Worm (Caenorhabditis elegans): ENCODE data around the gene nlp-17.
A peak's percentile ranks its signal among the peaks of the same experiment; 100 is the strongest.

Gene nlp-17

DNA sequence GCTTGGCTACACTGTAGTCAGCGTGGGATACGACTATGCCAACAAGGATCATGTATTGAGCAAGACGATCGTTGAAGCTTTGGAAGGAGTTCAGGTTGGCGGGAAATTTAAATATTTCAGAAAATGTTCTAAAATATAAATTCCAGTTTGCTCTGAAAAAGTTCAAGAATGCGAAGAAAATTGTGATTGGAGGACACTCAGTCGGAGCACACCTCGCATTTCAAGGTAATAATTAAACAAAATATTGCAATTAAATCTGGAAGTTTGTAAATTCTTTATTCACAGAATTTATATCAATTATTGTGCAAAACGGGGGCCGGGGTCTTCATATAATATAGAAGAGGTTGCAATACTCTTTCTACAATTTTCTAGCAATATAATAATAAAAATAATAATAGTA lies 4.5 kb upstream of the nlp-17 start (continued):
- no peak for TF ChIP-seq zim-3 (tag; optimal IDR thresholded peaks at IDR 0.05)
- TF ChIP-seq sptf-2 (GFP tag; optimal IDR thresholded peaks at IDR 0.05) = no peak
- no peak for TF ChIP-seq mes-4 (tag; optimal IDR thresholded peaks at IDR 0.05)
- TF ChIP-seq nhr-179 (tag; optimal IDR thresholded peaks at IDR 0.05) = no peak
- no peak for TF ChIP-seq ceh-27 (GFP tag; optimal IDR thresholded peaks at IDR 0.05)
- no peak for TF ChIP-seq ets-4 (GFP tag; optimal IDR thresholded peaks at IDR 0.05)
- 0 out of 2 replicates have a peak, but pooled peaks have one; percentile 54 for TF ChIP-seq C17E4.6 (GFP tag; IDR thresholded peaks at IDR 0.05)
- no peak for TF ChIP-seq let-526 (GFP tag; IDR thresholded peaks at IDR 0.05)
- no peak for TF ChIP-seq let-607 (tag; optimal IDR thresholded peaks at IDR 0.05)
- TF ChIP-seq nfyb-1 (GFP tag; IDR thresholded peaks at IDR 0.05) = no peak
- no peak for TF ChIP-seq nhr-120 (GFP tag; IDR thresholded peaks at IDR 0.05)
- TF ChIP-seq B0035.1 (tag; optimal IDR thresholded peaks at IDR 0.05) = no peak
- TF ChIP-seq pha-4 (tag; optimal IDR thresholded peaks at IDR 0.05) = no peak
- TF ChIP-seq K11D2.4 (GFP tag; IDR thresholded peaks at IDR 0.05) = no peak
- no peak for TF ChIP-seq ZK185.1 (tag; optimal IDR thresholded peaks at IDR 0.05; ENCODE audit: poor library complexity, severe bottlenecking)
- peak; percentile 74; the same call in 1 of the 2 replicates for TF ChIP-seq lin-26 (GFP tag; IDR thresholded peaks at IDR 0.05)
- peak; percentile 25; the same call in 1 of the 2 replicates for TF ChIP-seq F39B2.1 (GFP tag; IDR thresholded peaks at IDR 0.05)
- TF ChIP-seq ceh-40 (GFP tag; IDR thresholded peaks at IDR 0.05) = no peak
- peak; percentile 62 for TF ChIP-seq lin-54 (GFP tag; optimal IDR thresholded peaks at IDR 0.05)
- TF ChIP-seq madf-8 (GFP tag; conservative IDR thresholded peaks at IDR 0.05) = peak; percentile 52
- TF ChIP-seq Y95B8A.8 (GFP tag; IDR thresholded peaks at IDR 0.05) = peak; percentile 65; the same call in 1 of the 2 replicates
- no peak for TF ChIP-seq ceh-58 (GFP tag; IDR thresholded peaks at IDR 0.05)
- peak; percentile 76; the same call in 1 of the 2 replicates for TF ChIP-seq Y53G8AR.9 (GFP tag; conservative IDR thresholded peaks at IDR 0.05)
- 0 out of 2 replicates have a peak, but pooled peaks have one; percentile 18 for TF ChIP-seq cebp-2 (GFP tag; IDR thresholded peaks at IDR 0.05)
- no peak for TF ChIP-seq egrh-3 (GFP tag; IDR thresholded peaks at IDR 0.05)
- no peak for TF ChIP-seq egl-44 (GFP tag; IDR thresholded peaks at IDR 0.05)
- no peak for TF ChIP-seq cebp-1 (GFP tag; IDR thresholded peaks at IDR 0.05)
- peak; percentile 38 for TF ChIP-seq cebp-1 (tag; optimal IDR thresholded peaks at IDR 0.05)
- TF ChIP-seq gei-17 (GFP tag; optimal IDR thresholded peaks at IDR 0.05) = no peak
- peak; percentile 62 for TF ChIP-seq him-1 (tag; optimal IDR thresholded peaks at IDR 0.05)
- TF ChIP-seq unc-62 (GFP tag; optimal IDR thresholded peaks at IDR 0.05) = no peak
- TF ChIP-seq mel-28 (tag; optimal IDR thresholded peaks at IDR 0.05; ENCODE audit: borderline replicate concordance) = no peak
- no peak for TF ChIP-seq F57C9.4 (tag; optimal IDR thresholded peaks at IDR 0.05)
- no peak for TF ChIP-seq lag-1 (GFP tag; IDR thresholded peaks at IDR 0.05)
- TF ChIP-seq ekl-4 (GFP tag; IDR thresholded peaks at IDR 0.05) = peak; percentile 61; the same call in 1 of the 2 replicates
- no peak for TF ChIP-seq rpc-1 (optimal IDR thresholded peaks at IDR 0.05)
- TF ChIP-seq rpc-1 (tag; optimal IDR thresholded peaks at IDR 0.05) = no peak
- TF ChIP-seq efl-1 (GFP tag; optimal IDR thresholded peaks at IDR 0.05) = peak; percentile 35

DNA sequence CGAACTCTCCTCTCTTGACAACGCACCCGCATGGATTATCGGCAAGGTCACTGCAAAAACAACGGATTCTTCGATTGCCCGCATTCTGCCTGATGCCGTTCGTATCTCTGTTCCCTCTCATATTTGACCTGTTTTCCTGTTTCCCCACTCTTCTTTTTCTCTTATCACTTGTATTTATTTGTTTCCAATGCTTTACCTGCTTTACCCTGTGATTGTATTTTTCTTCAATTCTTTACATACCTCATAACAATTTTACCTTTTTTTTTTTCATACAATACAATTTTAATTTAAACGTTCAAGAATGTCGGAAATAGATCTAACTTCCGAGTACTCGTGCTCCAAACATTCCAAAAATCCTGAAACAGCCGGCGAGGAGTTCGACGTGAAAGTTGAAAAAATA lies 3.4 kb upstream of the nlp-17 start, which contains the start of gene afmd-2:
Gene afmd-2, plus strand, starts transcription at position 301 of the 400 bp plus-strand sequence.
- TF ChIP-seq tbp1 (GFP tag; optimal IDR thresholded peaks at IDR 0.05) = no peak
- TF ChIP-seq F52B5.7 (tag; optimal IDR thresholded peaks at IDR 0.05) = no peak
- TF ChIP-seq Y56A3A.18 (GFP tag; IDR thresholded peaks at IDR 0.05) = no peak
- TF ChIP-seq sdz-38 (tag; optimal IDR thresholded peaks at IDR 0.05) = no peak
- TF ChIP-seq ama-1 (optimal IDR thresholded peaks at IDR 0.05) = no peak
- no peak for TF ChIP-seq ama-1 (GFP tag; optimal IDR thresholded peaks at IDR 0.05)
- TF ChIP-seq nhr-80 (tag; optimal IDR thresholded peaks at IDR 0.05) = peak; percentile 1
- no peak for TF ChIP-seq ztf-3 (GFP tag; optimal IDR thresholded peaks at IDR 0.05)
- no peak for TF ChIP-seq mxl-1 (tag; optimal IDR thresholded peaks at IDR 0.05)

Measured in whole organism, young adult.